Worm (Caenorhabditis elegans) whole organism, L1 larva: ENCODE measurements around the gene fbxb-98.
"Not testable (repeated sequence)": the region's sequence is repeated elsewhere in the genome, so short reads cannot be mapped to it uniquely, and the experiment has no call there.

Experiments used
- C04F5.9 ChIP-seq: sonication (generic microtip); optimal IDR thresholded peaks from 2 replicates; lab custom pipeline; 2016; ENCODE audit warnings: missing genetic modification characterization, missing compliant biosample characterization
- C16A3.4 ChIP-seq: fragments of 150-350 bp; optimal IDR thresholded peaks from 2 replicates; lab custom pipeline; 2014; ENCODE audit warnings: missing biosample characterization, missing genetic modification characterization
- F16B12.6 ChIP-seq: fragments of 150-350 bp; optimal IDR thresholded peaks from 2 replicates; lab custom pipeline; 2014; ENCODE audit warnings: missing biosample characterization, missing genetic modification characterization
- Y116A8C.19 ChIP-seq: sonication (generic microtip); optimal IDR thresholded peaks from 2 replicates; lab custom pipeline; 2016; ENCODE audit warnings: missing compliant biosample characterization, missing genetic modification characterization, borderline replicate concordance
- aha-1 ChIP-seq: fragments of 150-350 bp; optimal IDR thresholded peaks from 2 replicates; lab custom pipeline; 2014; ENCODE audit warnings: missing biosample characterization, missing genetic modification characterization
- ama-1 ChIP-seq: fragments of 150-350 bp; optimal IDR thresholded peaks from 2 replicates; lab custom pipeline; 2014
- blmp-1 ChIP-seq: fragments of 150-350 bp; optimal IDR thresholded peaks from 2 replicates; lab custom pipeline; 2014; ENCODE audit warnings: missing biosample characterization, missing genetic modification characterization
- ceh-8 ChIP-seq: fragments of 200-800 bp; sonication (Bioruptor generic); optimal IDR thresholded peaks from 2 replicates; lab custom pipeline; 2018; ENCODE audit warnings: mild to moderate bottlenecking, missing genetic modification characterization, moderate library complexity, missing compliant biosample characterization
- ceh-90 ChIP-seq: sonication (generic microtip); optimal IDR thresholded peaks from 2 replicates; lab custom pipeline; 2016; ENCODE audit warnings: missing genetic modification characterization, missing compliant biosample characterization
- dpl-1 ChIP-seq, 3 experiments: fragments of 150-350 bp in 2 of 3; sonication (generic microtip) in 1 of 3; optimal IDR thresholded peaks; 2 replicates each; lab custom pipeline; 2014 to 2017; ENCODE audit warnings: missing biosample characterization in 3 of 3, missing genetic modification characterization in 3 of 3, missing genetic modification reagents in 3 of 3
- efl-1 ChIP-seq, 4 experiments: fragments of 150-350 bp; optimal IDR thresholded peaks in 3 of 4; peaks in 1 of 4; 1 replicate in 1 of 4; 2 replicates in 3 of 4; lab custom pipeline; 2014; ENCODE audit warnings: missing biosample characterization in 2 of 4, missing genetic modification characterization in 2 of 4, missing genetic modification reagents in 2 of 4
- efl-3 ChIP-seq: fragments of 200-800 bp; sonication (Bioruptor generic); optimal IDR thresholded peaks from 2 replicates; lab custom pipeline; 2018; ENCODE audit warnings: mild to moderate bottlenecking, missing genetic modification characterization, missing compliant biosample characterization
- egl-13 ChIP-seq: sonication (generic microtip); optimal IDR thresholded peaks from 2 replicates; lab custom pipeline; 2016; ENCODE audit warnings: missing genotype, missing genetic modification reagents, missing genetic modification characterization, missing compliant biosample characterization
- egl-27 ChIP-seq, 2 experiments: fragments of 150-350 bp in 1 of 2; sonication (generic microtip); optimal IDR thresholded peaks; 3 replicates each; lab custom pipeline; 2017 to 2018; ENCODE audit warnings: missing biosample characterization in 2 of 2, missing genetic modification characterization in 2 of 2, missing genetic modification reagents in 2 of 2
- ets-5 ChIP-seq: fragments of 200-800 bp; sonication (Bioruptor generic); IDR thresholded peaks from 2 replicates; pipeline ENCODE4 v1.3.6; 2022; ENCODE audit warnings: missing genetic modification characterization, missing compliant biosample characterization
- hlh-4 ChIP-seq: sonication (generic microtip); optimal IDR thresholded peaks from 2 replicates; lab custom pipeline; 2016; ENCODE audit warnings: mild to moderate bottlenecking, missing genetic modification characterization, missing compliant biosample characterization
- irx-1 ChIP-seq: sonication (generic microtip); optimal IDR thresholded peaks from 2 replicates; lab custom pipeline; 2016; ENCODE audit warnings: missing genetic modification characterization, missing compliant biosample characterization
- jun-1 ChIP-seq: fragments of 150-350 bp; optimal IDR thresholded peaks from 2 replicates; lab custom pipeline; 2014; ENCODE audit warnings: missing biosample characterization, missing genetic modification reagents, missing genetic modification characterization
- lin-14 ChIP-seq: fragments of 200-800 bp; sonication (Bioruptor generic); optimal IDR thresholded peaks from 2 replicates; lab custom pipeline; 2018; ENCODE audit warnings: mild to moderate bottlenecking, missing genetic modification characterization, moderate library complexity, missing compliant biosample characterization
- lin-15B ChIP-seq: fragments of 150-350 bp; sonication (generic microtip); optimal IDR thresholded peaks from 3 replicates; lab custom pipeline; 2014; ENCODE audit warnings: missing biosample characterization, missing genetic modification characterization
- lir-3 ChIP-seq: sonication (generic microtip); optimal IDR thresholded peaks from 2 replicates; lab custom pipeline; 2016; ENCODE audit warnings: mild to moderate bottlenecking, missing genetic modification characterization, moderate library complexity, missing compliant biosample characterization; ENCODE audit not compliant: poor library complexity
- lsy-2 ChIP-seq, 2 experiments: fragments of 150-350 bp; optimal IDR thresholded peaks; 2 replicates each; lab custom pipeline; 2014; ENCODE audit warnings: missing biosample characterization in 2 of 2, missing genetic modification characterization in 2 of 2
- mdl-1 ChIP-seq, 2 experiments: fragments of 150-350 bp; optimal IDR thresholded peaks; 2 replicates each; lab custom pipeline; 2014 to 2017; ENCODE audit warnings: missing biosample characterization in 2 of 2, missing genetic modification characterization in 2 of 2, inconsistent platforms in 1 of 2
- mef-2 ChIP-seq: fragments of 150-350 bp; optimal IDR thresholded peaks from 2 replicates; lab custom pipeline; 2014; ENCODE audit warnings: missing biosample characterization, missing genetic modification characterization
- mep-1 ChIP-seq: fragments of 150-350 bp; optimal IDR thresholded peaks from 2 replicates; lab custom pipeline; 2014; ENCODE audit warnings: missing biosample characterization, missing genetic modification characterization
- nhr-12 ChIP-seq: sonication (generic microtip); optimal IDR thresholded peaks from 2 replicates; lab custom pipeline; 2017; ENCODE audit warnings: missing biosample characterization, missing genetic modification characterization
- nhr-71 ChIP-seq: sonication (generic microtip); optimal IDR thresholded peaks from 2 replicates; lab custom pipeline; 2016; ENCODE audit warnings: mild to moderate bottlenecking, missing genetic modification characterization, moderate library complexity, missing compliant biosample characterization
- nhr-76 ChIP-seq: sonication (generic microtip); optimal IDR thresholded peaks from 2 replicates; lab custom pipeline; 2017; ENCODE audit warnings: missing biosample characterization, missing genetic modification characterization
- nhr-77 ChIP-seq: fragments of 150-350 bp; optimal IDR thresholded peaks from 2 replicates; lab custom pipeline; 2014; ENCODE audit warnings: missing biosample characterization, missing genetic modification characterization
- nhr-84 ChIP-seq: sonication (generic microtip); optimal IDR thresholded peaks from 2 replicates; lab custom pipeline; 2017; ENCODE audit warnings: missing biosample characterization, missing genetic modification characterization
- pax-3 ChIP-seq: fragments of 200-800 bp; sonication (Bioruptor generic); optimal IDR thresholded peaks from 2 replicates; lab custom pipeline; 2018; ENCODE audit warnings: mild to moderate bottlenecking, missing genetic modification characterization, moderate library complexity, missing compliant biosample characterization
- pqm-1 ChIP-seq: sonication (generic microtip); optimal IDR thresholded peaks from 3 replicates; lab custom pipeline; 2017; ENCODE audit warnings: missing biosample characterization, missing genetic modification characterization
- rnt-1 ChIP-seq: sonication (generic microtip); optimal IDR thresholded peaks from 2 replicates; lab custom pipeline; 2016; ENCODE audit warnings: mild to moderate bottlenecking, missing genetic modification characterization, moderate library complexity, missing compliant biosample characterization
- skn-1 ChIP-seq: fragments of 150-350 bp; optimal IDR thresholded peaks from 2 replicates; lab custom pipeline; 2014; ENCODE audit warnings: missing biosample characterization, missing genetic modification characterization
- sox-4 ChIP-seq: sonication (generic microtip); optimal IDR thresholded peaks from 2 replicates; lab custom pipeline; 2016; ENCODE audit warnings: missing genetic modification characterization, missing compliant biosample characterization
- sup-37 ChIP-seq: fragments of 200-800 bp; sonication (Bioruptor generic); optimal IDR thresholded peaks from 2 replicates; lab custom pipeline; 2018; ENCODE audit warnings: mild to moderate bottlenecking, missing genetic modification characterization, missing compliant biosample characterization
- swsn-7 ChIP-seq: sonication (generic microtip); optimal IDR thresholded peaks from 2 replicates; lab custom pipeline; 2016; ENCODE audit warnings: missing genetic modification characterization, missing compliant biosample characterization
- tbx-2 ChIP-seq: sonication (generic microtip); optimal IDR thresholded peaks from 2 replicates; lab custom pipeline; 2016; ENCODE audit warnings: missing genetic modification characterization, missing compliant biosample characterization
- unc-130 ChIP-seq: fragments of 150-350 bp; optimal IDR thresholded peaks from 2 replicates; lab custom pipeline; 2017; ENCODE audit warnings: missing biosample characterization, missing genetic modification characterization, inconsistent platforms
- unc-30 ChIP-seq: sonication (generic microtip); optimal IDR thresholded peaks from 2 replicates; lab custom pipeline; 2017; ENCODE audit warnings: missing biosample characterization, missing genetic modification characterization
- unc-86 ChIP-seq: sonication (generic microtip); optimal IDR thresholded peaks from 2 replicates; lab custom pipeline; 2016; ENCODE audit warnings: missing genetic modification characterization, missing compliant biosample characterization
- unc-98 ChIP-seq: fragments of 200-800 bp; sonication (Bioruptor generic); IDR thresholded peaks from 2 replicates; pipeline ENCODE4 v1.3.6; 2022; ENCODE audit warnings: missing genetic modification characterization, missing compliant biosample characterization
- vab-15 ChIP-seq: sonication (generic microtip); optimal IDR thresholded peaks from 2 replicates; lab custom pipeline; 2017; ENCODE audit warnings: missing genotype, mild to moderate bottlenecking, missing genetic modification characterization, missing compliant biosample characterization
- xbp-1 ChIP-seq: sonication (generic microtip); optimal IDR thresholded peaks from 2 replicates; lab custom pipeline; 2016; ENCODE audit warnings: missing genetic modification characterization, missing compliant biosample characterization
- ztf-11 ChIP-seq, 2 experiments: sonication (generic microtip); optimal IDR thresholded peaks; 2 replicates each; lab custom pipeline; 2016 to 2017; ENCODE audit warnings: missing genetic modification characterization in 2 of 2, missing biosample characterization in 1 of 2, missing compliant biosample characterization in 1 of 2
- ztf-4 ChIP-seq: fragments of 150-350 bp; optimal IDR thresholded peaks from 2 replicates; lab custom pipeline; 2014; ENCODE audit warnings: missing biosample characterization, missing genetic modification characterization

fbxb-98 gene

ce11 chrII:1862334-1862733 is at the start of gene fbxb-98:
TSS of gene fbxb-98 (plus strand) at chrII:1862634.
- not testable (repeated sequence) for TF ChIP-seq F16B12.6 (tag; lab: Kevin White, UChicago); hlh-4; pax-3 (tag; lab: Kevin White, UChicago)

ce11 chrII:1816053-1816452 is 46.4 kb upstream of the fbxb-98 start:
- TF ChIP-seq ets-5 (GFP tag; lab: Robert Waterston, UW) (no peak), dpl-1 (GFP tag; optimal IDR thresholded peaks at IDR 0.05; lab: Kevin White, UChicago) (no peak), sox-4 (tag; lab: Kevin White, UChicago) (no peak), efl-1 (optimal IDR thresholded peaks at IDR 0.05; lab: Kevin White, UChicago) (no peak), efl-1 (GFP tag; optimal IDR thresholded peaks at IDR 0.05 in 1 of 2; lab: Kevin White, UChicago) (peak in 1 of 2 experiments; percentile 86), lir-3 (no peak), C04F5.9 (tag; lab: Kevin White, UChicago) (no peak)

ce11 chrII:1818300-1818699 is 44.1 kb upstream of the fbxb-98 start, which contains the start of gene fbxb-10:
TSS of gene fbxb-10 (minus strand) at chrII:1818400.
- TF ChIP-seq irx-1 (tag; lab: Kevin White, UChicago) (no peak), ztf-4 (tag; lab: Kevin White, UChicago) (no peak)

ce11 chrII:1819944-1820570 is 42.4 kb upstream of the fbxb-98 start, which contains the start of gene fbxc-19:
TSS of gene fbxc-19 (plus strand) at chrII:1820479.
- TF ChIP-seq aha-1 (no peak), rnt-1 (peak; percentile 58), nhr-77 (peak; percentile 38), lin-14 (GFP tag; lab: Kevin White, UChicago) (peak; percentile 73), F16B12.6 (tag; lab: Kevin White, UChicago) (peak; percentile 22), sup-37 (GFP tag; lab: Kevin White, UChicago) (no peak), lsy-2 (tag; optimal IDR thresholded peaks at IDR 0.05; lab: Kevin White, UChicago) (peak; percentile 67 to 79), efl-3 (GFP tag; lab: Kevin White, UChicago) (no peak), lin-15B (tag; lab: Kevin White, UChicago) (peak; percentile 4), nhr-71 (tag; lab: Kevin White, UChicago) (peak; percentile 72), ceh-90 (tag; lab: Kevin White, UChicago) (no peak), ama-1 (lab: Kevin White, UChicago) (no peak), nhr-12 (tag; lab: Kevin White, UChicago) (no peak), C16A3.4 (tag; lab: Kevin White, UChicago) (peak; percentile 34), efl-1 (optimal IDR thresholded peaks at IDR 0.05; lab: Kevin White, UChicago) (peak; percentile 77 to 78), efl-1 (GFP tag; optimal IDR thresholded peaks at IDR 0.05 in 1 of 2; lab: Kevin White, UChicago) (peak; percentile 63 to 94), xbp-1 (tag; lab: Kevin White, UChicago) (peak; percentile 3), unc-130 (no peak), unc-30 (tag; lab: Kevin White, UChicago) (no peak), skn-1 (tag; lab: Kevin White, UChicago) (peak; percentile 91), vab-15 (no peak), C04F5.9 (tag; lab: Kevin White, UChicago) (no peak), nhr-84 (no peak), tbx-2 (tag; lab: Kevin White, UChicago) (peak; percentile 34), pqm-1 (peak; percentile 95), mep-1 (tag; lab: Kevin White, UChicago) (peak; percentile 58), jun-1 (tag; lab: Kevin White, UChicago) (peak; percentile 75), blmp-1 (tag; lab: Kevin White, UChicago) (peak; percentile 35), Y116A8C.19 (no peak), egl-27 (tag; optimal IDR thresholded peaks at IDR 0.05; lab: Kevin White, UChicago) (no peak), mdl-1 (tag; optimal IDR thresholded peaks at IDR 0.05; lab: Kevin White, UChicago) (peak in 1 of 2 experiments; percentile 53), ceh-8 (no peak), swsn-7 (tag; lab: Kevin White, UChicago) (peak; percentile 34), unc-86 (no peak), mef-2 (tag; lab: Kevin White, UChicago) (no peak), egl-13 (tag; lab: Kevin White, UChicago) (no peak), ztf-11 (tag; optimal IDR thresholded peaks at IDR 0.05; lab: Kevin White, UChicago) (no peak), lir-3 (peak; percentile 38), nhr-76 (no peak), unc-98 (GFP tag; lab: Robert Waterston, UW) (no peak)
